Worm (Caenorhabditis elegans) whole organism, late embryonic: ENCODE measurements around the gene smg-9.

Source experiments
- C38D4.7 ChIP-seq: fragments of 200-800 bp; sonication (Bioruptor generic); optimal IDR thresholded peaks from 2 replicates; lab custom pipeline; 2018; ENCODE audit warnings: mild to moderate bottlenecking, missing genetic modification characterization, moderate library complexity, missing compliant biosample characterization
- F13H6.1 ChIP-seq: sonication (generic microtip); optimal IDR thresholded peaks from 2 replicates; lab custom pipeline; 2016; ENCODE audit warnings: missing genetic modification characterization, missing compliant biosample characterization
- ceh-19 ChIP-seq: fragments of 200-800 bp; sonication (Bioruptor generic); optimal IDR thresholded peaks from 2 replicates; lab custom pipeline; 2018; ENCODE audit warnings: mild to moderate bottlenecking, missing genetic modification characterization, missing compliant biosample characterization
- ceh-22 ChIP-seq: sonication (generic microtip); optimal IDR thresholded peaks from 2 replicates; lab custom pipeline; 2017; ENCODE audit warnings: missing biosample characterization, missing genetic modification characterization
- ceh-30 ChIP-seq: fragments of 150-350 bp; optimal IDR thresholded peaks from 2 replicates; lab custom pipeline; 2014; ENCODE audit warnings: missing biosample characterization, missing genetic modification characterization
- ceh-34 ChIP-seq: sonication (generic microtip); optimal IDR thresholded peaks from 2 replicates; lab custom pipeline; 2016; ENCODE audit warnings: mild to moderate bottlenecking, missing genetic modification characterization, missing compliant biosample characterization
- ceh-45 ChIP-seq: fragments of 200-800 bp; sonication (Bioruptor generic); IDR thresholded peaks from 2 replicates; pipeline ENCODE4 v1.3.6; 2022; ENCODE audit warnings: missing genetic modification reagents, missing genetic modification characterization, missing compliant biosample characterization
- ceh-48 ChIP-seq: sonication (generic microtip); optimal IDR thresholded peaks from 2 replicates; lab custom pipeline; 2016; ENCODE audit warnings: missing genetic modification characterization, inconsistent platforms, missing compliant biosample characterization
- elt-2 ChIP-seq: sonication (generic microtip); optimal IDR thresholded peaks from 2 replicates; lab custom pipeline; 2016; ENCODE audit warnings: missing genetic modification reagents, missing genetic modification characterization, missing compliant biosample characterization
- gmeb-2 ChIP-seq: sonication (generic microtip); optimal IDR thresholded peaks from 2 replicates; lab custom pipeline; 2016; ENCODE audit warnings: missing genetic modification characterization, inconsistent platforms, missing compliant biosample characterization
- hlh-13 ChIP-seq: fragments of 200-800 bp; sonication (Bioruptor generic); optimal IDR thresholded peaks from 2 replicates; lab custom pipeline; 2018; ENCODE audit warnings: mild to moderate bottlenecking, missing genetic modification characterization, missing compliant biosample characterization
- hlh-15 ChIP-seq: sonication (generic microtip); optimal IDR thresholded peaks from 2 replicates; lab custom pipeline; 2016; ENCODE audit warnings: missing genetic modification characterization, missing compliant biosample characterization
- hlh-8 ChIP-seq: sonication (generic microtip); optimal IDR thresholded peaks from 2 replicates; lab custom pipeline; 2016; ENCODE audit warnings: missing genotype, missing genetic modification characterization, missing compliant biosample characterization
- lim-6 ChIP-seq: sonication (generic microtip); optimal IDR thresholded peaks from 2 replicates; lab custom pipeline; 2016; ENCODE audit warnings: missing genetic modification characterization, missing compliant biosample characterization
- madf-2 ChIP-seq: sonication (generic microtip); optimal IDR thresholded peaks from 2 replicates; lab custom pipeline; 2017; ENCODE audit warnings: missing genetic modification characterization, missing compliant biosample characterization
- nfya-1 ChIP-seq: sonication (generic microtip); optimal IDR thresholded peaks from 2 replicates; lab custom pipeline; 2017; ENCODE audit warnings: missing genetic modification characterization, mild to moderate bottlenecking, missing compliant biosample characterization, antibody characterized with exemption, moderate library complexity
- npax-4 ChIP-seq: sonication (generic microtip); optimal IDR thresholded peaks from 2 replicates; lab custom pipeline; 2016; ENCODE audit warnings: missing genetic modification characterization, missing compliant biosample characterization
- pat-9 ChIP-seq: fragments of 200-800 bp; sonication (Bioruptor generic); optimal IDR thresholded peaks from 2 replicates; lab custom pipeline; 2018; ENCODE audit warnings: mild to moderate bottlenecking, missing genetic modification characterization, moderate library complexity, missing compliant biosample characterization
- ref-2 ChIP-seq: sonication (generic microtip); optimal IDR thresholded peaks from 2 replicates; lab custom pipeline; 2016; ENCODE audit warnings: missing genetic modification characterization, missing compliant biosample characterization
- sox-4 ChIP-seq: sonication (generic microtip); optimal IDR thresholded peaks from 2 replicates; lab custom pipeline; 2017; ENCODE audit warnings: mild to moderate bottlenecking, missing genetic modification characterization, inconsistent platforms, missing compliant biosample characterization
- unc-3 ChIP-seq, 2 experiments: fragments of 200-800 bp in 1 of 2; sonication (Bioruptor generic) in 1 of 2; sonication (generic microtip) in 1 of 2; conservative IDR thresholded peaks in 1 of 2; optimal IDR thresholded peaks in 1 of 2; 2 replicates each; pipeline versions ENCODE4 v1.3.6 to Lab custom; 2016 to 2022; ENCODE audit warnings: missing compliant biosample characterization in 2 of 2, missing genetic modification characterization in 2 of 2, missing genetic modification reagents in 1 of 2
- unc-42 ChIP-seq: sonication (generic microtip); optimal IDR thresholded peaks from 2 replicates; lab custom pipeline; 2016; ENCODE audit warnings: missing genotype, missing genetic modification characterization, missing compliant biosample characterization
- unc-55 ChIP-seq: sonication (generic microtip); optimal IDR thresholded peaks from 2 replicates; lab custom pipeline; 2017; ENCODE audit warnings: missing biosample characterization, missing genetic modification reagents, missing genetic modification characterization

The smg-9 gene

DNA sequence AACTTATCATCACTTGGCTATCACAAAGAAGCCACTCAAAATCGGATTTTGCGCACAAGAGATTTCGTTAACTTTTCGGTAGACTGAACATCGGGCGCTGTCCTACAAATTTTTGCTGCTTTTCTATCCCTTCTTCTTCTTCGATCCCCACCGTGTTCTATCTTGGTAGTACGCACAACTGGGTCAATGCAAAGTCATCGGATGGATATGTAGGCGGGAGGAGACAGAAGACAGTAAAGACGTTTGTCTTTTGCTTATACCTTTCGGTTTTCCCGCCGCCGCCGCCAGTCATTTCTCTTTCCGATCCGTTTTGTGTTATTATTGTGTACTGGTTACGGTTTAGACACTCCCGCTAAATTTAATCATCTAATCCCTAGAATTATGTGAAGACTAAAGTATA, 52.6 kb downstream of the smg-9 start:
- TF ChIP-seq lim-6 (tag; lab: Kevin White, UChicago) (no peak), ceh-48 (tag; lab: Kevin White, UChicago) (no peak), unc-42 (no peak), ceh-30 (tag; lab: Kevin White, UChicago) (no peak), elt-2 (tag; lab: Kevin White, UChicago) (no peak), gmeb-2 (no peak), sox-4 (tag; lab: Kevin White, UChicago) (no peak), ceh-45 (GFP tag; lab: Robert Waterston, UW) (no peak), madf-2 (tag; lab: Kevin White, UChicago) (no peak), npax-4 (no peak), F13H6.1 (tag; lab: Kevin White, UChicago) (no peak), hlh-8 (no peak), ceh-22 (tag; lab: Kevin White, UChicago) (no peak), unc-55 (GFP tag; lab: Kevin White, UChicago) (no peak), pat-9 (no peak), hlh-13 (GFP tag; lab: Kevin White, UChicago) (no peak), C38D4.7 (GFP tag; lab: Kevin White, UChicago) (no peak), hlh-15 (tag; lab: Kevin White, UChicago) (no peak), nfya-1 (tag; lab: Kevin White, UChicago) (no peak), ceh-19 (GFP tag; lab: Kevin White, UChicago) (no peak)

DNA sequence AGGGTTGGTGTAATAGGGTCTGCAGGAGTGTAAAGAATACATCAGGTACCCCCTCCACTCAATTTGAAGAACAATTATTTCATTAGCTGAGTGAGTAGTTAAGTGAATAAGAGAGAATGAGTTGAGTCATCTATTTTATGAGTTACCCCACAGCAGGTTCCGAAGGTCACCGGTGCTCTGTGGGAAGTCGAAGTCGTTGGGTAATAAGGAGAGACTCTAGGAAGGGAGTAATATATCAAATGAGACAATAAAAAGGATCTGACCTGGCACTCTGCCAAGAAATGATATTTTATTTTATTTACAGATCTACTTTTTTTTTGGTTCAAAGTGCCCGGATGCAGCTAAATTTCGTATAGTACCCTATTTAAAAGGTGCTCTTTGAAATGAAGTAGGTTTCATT, 54.6 kb downstream of the smg-9 start, which contains the start of gene C09F9.1:
Gene C09F9.1 (plus strand): TSS at position 301 of the 400 bp plus-strand sequence.
- TF ChIP-seq hlh-15 (tag; lab: Kevin White, UChicago) = no peak
- TF ChIP-seq ref-2 = no peak
- TF ChIP-seq unc-3 (GFP tag; conservative IDR thresholded peaks at IDR 0.05; lab: Robert Waterston, UW) = no peak
- no peak for TF ChIP-seq unc-3 (tag; optimal IDR thresholded peaks at IDR 0.05; lab: Kevin White, UChicago)
- TF ChIP-seq madf-2 (tag; lab: Kevin White, UChicago) = no peak
- TF ChIP-seq ceh-34 (tag; lab: Kevin White, UChicago) = no peak
